Fruit fly (Drosophila melanogaster): Measurements from ENCODE around the gene CG3097.

- TF ChIP-seq Blimp-1 (GFP tag; optimal IDR thresholded peaks at IDR 0.05) = peak; percentile 86
- no peak for TF ChIP-seq Hr39 (GFP tag; optimal IDR thresholded peaks at IDR 0.05)
- TF ChIP-seq Ets21C (GFP tag; optimal IDR thresholded peaks at IDR 0.05) = no peak
- TF ChIP-seq Sox102F (GFP tag; optimal IDR thresholded peaks at IDR 0.05) = no peak
- TF ChIP-seq esn (GFP tag; optimal IDR thresholded peaks at IDR 0.05) = no peak
- peak; percentile 20 for TF ChIP-seq Ets96B (tag; optimal IDR thresholded peaks at IDR 0.05)
- TF ChIP-seq OdsH (GFP tag; optimal IDR thresholded peaks at IDR 0.05) = no peak
- no peak for TF ChIP-seq CG31627 (GFP tag; optimal IDR thresholded peaks at IDR 0.05)
- no peak for TF ChIP-seq achi (GFP tag; optimal IDR thresholded peaks at IDR 0.05)
- TF ChIP-seq CG6163 (GFP tag; IDR thresholded peaks at IDR 0.05) = peak; percentile 61; the same call in 2 of the 3 replicates
- peak; percentile 72 to 74 for TF ChIP-seq ss (GFP tag; optimal IDR thresholded peaks at IDR 0.05)
Measured at dm6 chrX:5768602-5769251, 1.9 kb downstream of the CG3097 start.
